Worm (Caenorhabditis elegans) whole organism, midembryonic: ENCODE data around the gene ubc-9.

ENCODE experiments used
- med-1 ChIP-seq: sonication (generic microtip); optimal IDR thresholded peaks from 2 replicates; lab custom pipeline; 2017; ENCODE audit warnings: missing genetic modification characterization, mild to moderate bottlenecking, missing compliant biosample characterization, antibody characterized with exemption, missing genetic modification reagents; ENCODE audit not compliant: insufficient read depth
- ref-1 ChIP-seq: fragments of 200-800 bp; sonication (Bioruptor generic); conservative IDR thresholded peaks from 2 replicates; pipeline ENCODE4 v1.3.6; 2022; ENCODE audit warnings: missing genetic modification reagents, missing genetic modification characterization, missing compliant biosample characterization

ce11 chrIV:4650624-4651094 is at the start of gene ubc-9:
- TF ChIP-seq med-1 (GFP tag; lab: Kevin White, UChicago) (no peak), ref-1 (GFP tag; lab: Robert Waterston, UW) (no peak)
